Fruit fly (Drosophila melanogaster): Measurements from ENCODE around the gene CG31643.
A peak's percentile ranks its signal among the peaks of the same experiment; 100 is the strongest.

CG31643 gene

dm6 chr2L:6036710-6037109, 1.2 kb upstream of the CG31643 start, which contains the start of gene mtm (continued):
- TF ChIP-seq kah (GFP tag; optimal IDR thresholded peaks at IDR 0.05): peak; percentile 35
- TF ChIP-seq CG1603 (tag; optimal IDR thresholded peaks at IDR 0.05): peak; percentile 53
- TF ChIP-seq amos (GFP tag; IDR thresholded peaks at IDR 0.05; ENCODE audit: partially characterized antibody): peak; percentile 18; the same call in 1 of the 2 replicates
- peak; percentile 67 for TF ChIP-seq CG4617 (GFP tag; optimal IDR thresholded peaks at IDR 0.05; ENCODE audit: borderline replicate concordance)
- no peak for TF ChIP-seq Trl (optimal IDR thresholded peaks at IDR 0.05)
- no peak for TF ChIP-seq Trl (GFP tag; optimal IDR thresholded peaks at IDR 0.05)
- peak; percentile 43 for TF ChIP-seq Ets97D (GFP tag; optimal IDR thresholded peaks at IDR 0.05)
- 0 out of 3 replicates have a peak, but pooled peaks have one; percentile 30 for TF ChIP-seq Opbp (GFP tag; IDR thresholded peaks at IDR 0.05; ENCODE audit: partially characterized antibody)
- peak; percentile 95 for TF ChIP-seq MBD-R2 (GFP tag; IDR thresholded peaks at IDR 0.05)
- TF ChIP-seq Elba2 (GFP tag; optimal IDR thresholded peaks at IDR 0.05): peak; percentile 45
- TF ChIP-seq CG2116 (GFP tag; optimal IDR thresholded peaks at IDR 0.05): peak; percentile 12
- peak; percentile 40 to 91 for TF ChIP-seq crp (GFP tag; optimal IDR thresholded peaks at IDR 0.05)
- peak; percentile 3 for TF ChIP-seq BEAF-32 (GFP tag; optimal IDR thresholded peaks at IDR 0.05)
- TF ChIP-seq CG30403 (GFP tag; optimal IDR thresholded peaks at IDR 0.05): no peak
- TF ChIP-seq pzg (GFP tag; optimal IDR thresholded peaks at IDR 0.05): peak; percentile 53
- no peak for TF ChIP-seq Gug (GFP tag; IDR thresholded peaks at IDR 0.05)
- peak; percentile 87 for TF ChIP-seq Dp (GFP tag; optimal IDR thresholded peaks at IDR 0.05)

dm6 chr2L:6045484-6045883, 7.6 kb downstream of the CG31643 start:
- TF ChIP-seq sqz (GFP tag; optimal IDR thresholded peaks at IDR 0.05): no peak
- 0 out of 2 replicates have a peak, but pooled peaks have one; percentile 20 for TF ChIP-seq CG42726 (GFP tag; IDR thresholded peaks at IDR 0.05; ENCODE audit: partially characterized antibody)

- TF ChIP-seq gro (GFP tag; optimal IDR thresholded peaks at IDR 0.05): peak; percentile 84
- TF ChIP-seq NFAT (GFP tag; IDR thresholded peaks at IDR 0.05): peak; percentile 54; the same call in 1 of the 2 replicates
- peak; percentile 55 for TF ChIP-seq CG31365 (tag; optimal IDR thresholded peaks at IDR 0.05)
- TF ChIP-seq Ravus (GFP tag; IDR thresholded peaks at IDR 0.05): no peak
- TF ChIP-seq Bteb2 (GFP tag; optimal IDR thresholded peaks at IDR 0.05): peak; percentile 28
- TF ChIP-seq CG3838 (GFP tag; optimal IDR thresholded peaks at IDR 0.05): no peak
- TF ChIP-seq sd (tag; optimal IDR thresholded peaks at IDR 0.05): peak; percentile 90
- TF ChIP-seq CG15073 (GFP tag; optimal IDR thresholded peaks at IDR 0.05): no peak
- peak; percentile 52 for TF ChIP-seq CG15601 (tag; optimal IDR thresholded peaks at IDR 0.05)
- TF ChIP-seq CG11085 (GFP tag; IDR thresholded peaks at IDR 0.05): no peak
- TF ChIP-seq inv (GFP tag; IDR thresholded peaks at IDR 0.05; ENCODE audit: partially characterized antibody): no peak
- TF ChIP-seq dysf (GFP tag; IDR thresholded peaks at IDR 0.05): peak; percentile 51; the same call in 2 of the 3 replicates
- peak; percentile 44 for TF ChIP-seq shn (GFP tag; optimal IDR thresholded peaks at IDR 0.05)
- no peak for TF ChIP-seq Dip2 (GFP tag; IDR thresholded peaks at IDR 0.05)
- TF ChIP-seq ind (GFP tag; optimal IDR thresholded peaks at IDR 0.05): peak; percentile 55
- TF ChIP-seq CG11093 (GFP tag; IDR thresholded peaks at IDR 0.05): no peak
- TF ChIP-seq CG3163 (GFP tag; optimal IDR thresholded peaks at IDR 0.05): no peak
- TF ChIP-seq CG12659 (GFP tag; optimal IDR thresholded peaks at IDR 0.05): peak; percentile 70
- no peak for TF ChIP-seq jing (GFP tag; optimal IDR thresholded peaks at IDR 0.05)
- no peak for TF ChIP-seq CG34224 (GFP tag; IDR thresholded peaks at IDR 0.05; ENCODE audit: partially characterized antibody)
- no peak for TF ChIP-seq zen2 (GFP tag; IDR thresholded peaks at IDR 0.05; ENCODE audit: partially characterized antibody)
- TF ChIP-seq luna (GFP tag; optimal IDR thresholded peaks at IDR 0.05): no peak
- peak in 1 of 3 experiments; percentile 31 for TF ChIP-seq Stat92E (GFP tag; optimal IDR thresholded peaks at IDR 0.05)
- TF ChIP-seq Fer2 (tag; optimal IDR thresholded peaks at IDR 0.05): no peak
- peak; percentile 31 for TF ChIP-seq CG12071 (GFP tag; optimal IDR thresholded peaks at IDR 0.05)
- TF ChIP-seq vfl (GFP tag; optimal IDR thresholded peaks at IDR 0.05): peak; percentile 64
- TF ChIP-seq Adf1 (GFP tag; IDR thresholded peaks at IDR 0.05): 0 out of 2 replicates have a peak, but pooled peaks have one; percentile 34
Observed at dm6 chr2L:6045972-6046718, 8.2 kb downstream of the CG31643 start, which contains the start of gene Pfas. TSS of gene Pfas (minus strand) at chr2L:6046050.

Data from whole organism, embryonic.